Fruit fly (Drosophila melanogaster) whole organism, embryonic: ENCODE data around the gene CG13313.

Experiments used
- Asciz ChIP-seq: fragments of 200-800 bp; sonication (Bioruptor generic); optimal IDR thresholded peaks from 2 replicates; lab custom pipeline; 2017; ENCODE audit warnings: missing biosample characterization, mild to moderate bottlenecking, missing genetic modification characterization, missing genetic modification reagents
- Awh ChIP-seq: fragments of 200-800 bp; sonication (Bioruptor generic); IDR thresholded peaks from 2 replicates; pipeline ENCODE4, ENCODE4 v1.3.6; 2022; ENCODE audit warnings: missing biosample characterization, missing genetic modification characterization
- CG10209 ChIP-seq: fragments of 200-800 bp; sonication (Bioruptor generic); optimal IDR thresholded peaks from 3 replicates; lab custom pipeline; 2017; ENCODE audit warnings: missing biosample characterization, mild to moderate bottlenecking, missing genetic modification characterization, missing genetic modification reagents
- CG10462 ChIP-seq: fragments of 200-800 bp; sonication (Bioruptor generic); optimal IDR thresholded peaks from 2 replicates; lab custom pipeline; 2016; ENCODE audit warnings: missing biosample characterization, missing genetic modification characterization
- CG11085 ChIP-seq: fragments of 200-800 bp; sonication (Bioruptor generic); IDR thresholded peaks from 2 replicates; pipeline ENCODE4 v1.3.6; 2022; ENCODE audit warnings: missing biosample characterization, missing genetic modification characterization
- CG11093 ChIP-seq: fragments of 200-800 bp; sonication (Bioruptor generic); IDR thresholded peaks from 3 replicates; pipeline ENCODE4 v1.3.6; 2022; ENCODE audit warnings: missing biosample characterization, missing genetic modification characterization
- CG11695 ChIP-seq: fragments of 200-800 bp; sonication (Bioruptor generic); IDR thresholded peaks from 3 replicates; pipeline ENCODE4 v1.3.6; 2022; ENCODE audit warnings: missing biosample characterization, missing genetic modification characterization
- CG12391 ChIP-seq: fragments of 200-800 bp; sonication (Bioruptor generic); optimal IDR thresholded peaks from 3 replicates; lab custom pipeline; 2018; ENCODE audit warnings: missing biosample characterization, mild to moderate bottlenecking, missing genetic modification characterization, moderate library complexity
- CG12744 ChIP-seq: fragments of 200-800 bp; sonication (Bioruptor generic); optimal IDR thresholded peaks from 2 replicates; lab custom pipeline; 2016; ENCODE audit warnings: missing biosample characterization, missing genetic modification characterization
- CG13424 ChIP-seq: fragments of 200-800 bp; sonication (Bioruptor generic); optimal IDR thresholded peaks from 2 replicates; lab custom pipeline; 2019; ENCODE audit warnings: missing biosample characterization, mild to moderate bottlenecking, missing genetic modification characterization, moderate library complexity
- CG14710 ChIP-seq: fragments of 200-800 bp; sonication (Bioruptor generic); optimal IDR thresholded peaks from 3 replicates; lab custom pipeline; 2019; ENCODE audit warnings: missing biosample characterization, mild to moderate bottlenecking, missing genetic modification characterization, moderate library complexity
- CG15601 ChIP-seq: fragments of 200-800 bp; sonication (Bioruptor generic); optimal IDR thresholded peaks from 3 replicates; lab custom pipeline; 2019; ENCODE audit warnings: missing biosample characterization, mild to moderate bottlenecking, missing genetic modification characterization, moderate library complexity
- CG17361 ChIP-seq: fragments of 200-800 bp; sonication (Bioruptor generic); IDR thresholded peaks from 3 replicates; pipeline ENCODE4 v1.3.6; 2022; ENCODE audit warnings: missing biosample characterization, missing genetic modification characterization
- CG31365 ChIP-seq: fragments of 200-800 bp; sonication (Bioruptor generic); optimal IDR thresholded peaks from 2 replicates; lab custom pipeline; 2018; ENCODE audit warnings: missing biosample characterization, mild to moderate bottlenecking, missing genetic modification characterization
- CG4730 ChIP-seq: fragments of 200-800 bp; sonication (Bioruptor generic); IDR thresholded peaks from 2 replicates; pipeline ENCODE4 v1.3.6; 2022; ENCODE audit warnings: missing biosample characterization, missing genetic modification characterization
- CG6791 ChIP-seq: fragments of 200-800 bp; sonication (Bioruptor generic); IDR thresholded peaks from 3 replicates; pipeline ENCODE4 v1.3.6; 2022; ENCODE audit warnings: missing biosample characterization, missing genetic modification characterization; ENCODE audit not compliant: partially characterized antibody
- CG7372 ChIP-seq: fragments of 200-800 bp; sonication (Bioruptor generic); IDR thresholded peaks from 2 replicates; pipeline ENCODE4 v1.3.6; 2022; ENCODE audit warnings: missing biosample characterization, missing genetic modification characterization
- CG7556 ChIP-seq: fragments of 200-800 bp; sonication (Bioruptor generic); optimal IDR thresholded peaks from 2 replicates; lab custom pipeline; 2017; ENCODE audit warnings: missing biosample characterization, mild to moderate bottlenecking, missing genetic modification characterization
- CG7928 ChIP-seq: fragments of 200-800 bp; sonication (Bioruptor generic); optimal IDR thresholded peaks from 2 replicates; lab custom pipeline; 2017; ENCODE audit warnings: missing biosample characterization, mild to moderate bottlenecking, missing genetic modification characterization
- CG8359 ChIP-seq: fragments of 200-800 bp; sonication (Bioruptor generic); optimal IDR thresholded peaks from 2 replicates; lab custom pipeline; 2017; ENCODE audit warnings: missing biosample characterization, mild to moderate bottlenecking, missing genetic modification characterization, borderline replicate concordance
- CG8478 ChIP-seq: fragments of >200 bp; optimal IDR thresholded peaks from 2 replicates; lab custom pipeline; 2018
- CTCF ChIP-seq: fragments of 200-800 bp; sonication (Bioruptor generic); optimal IDR thresholded peaks from 2 replicates; lab custom pipeline; 2017; ENCODE audit warnings: missing biosample characterization, mild to moderate bottlenecking, missing genetic modification characterization, moderate library complexity
- D19A ChIP-seq: fragments of 200-800 bp; optimal IDR thresholded peaks from 3 replicates; lab custom pipeline; 2019; ENCODE audit warnings: missing biosample characterization, mild to moderate bottlenecking, missing genetic modification characterization, moderate library complexity
- D19B ChIP-seq: fragments of 200-800 bp; sonication (Bioruptor generic); optimal IDR thresholded peaks from 2 replicates; lab custom pipeline; 2017; ENCODE audit warnings: missing biosample characterization, mild to moderate bottlenecking, missing genetic modification characterization
- Dip2 ChIP-seq: fragments of 200-800 bp; sonication (Bioruptor generic); IDR thresholded peaks from 2 replicates; pipeline ENCODE4 v1.3.6; 2022; ENCODE audit warnings: missing biosample characterization, missing genetic modification characterization
- E2f1 ChIP-seq: fragments of 200-800 bp; sonication (Bioruptor generic); IDR thresholded peaks from 2 replicates; pipeline ENCODE4 v1.3.6; 2022; ENCODE audit warnings: missing biosample characterization, missing genetic modification characterization
- ERR ChIP-seq: fragments of 200-800 bp; sonication (Bioruptor generic); optimal IDR thresholded peaks from 2 replicates; lab custom pipeline; 2016; ENCODE audit warnings: missing biosample characterization, missing genetic modification characterization
- Elba2 ChIP-seq: fragments of 200-800 bp; sonication (Bioruptor generic); optimal IDR thresholded peaks from 3 replicates; lab custom pipeline; 2016; ENCODE audit warnings: missing biosample characterization, missing genetic modification characterization
- Fer2 ChIP-seq: fragments of 200-800 bp; sonication (Bioruptor generic); optimal IDR thresholded peaks from 2 replicates; lab custom pipeline; 2018; ENCODE audit warnings: missing biosample characterization, mild to moderate bottlenecking, missing genetic modification characterization, moderate library complexity
- Gug ChIP-seq: fragments of 200-800 bp; sonication (Bioruptor generic); IDR thresholded peaks from 4 replicates; pipeline ENCODE4 v1.3.6; 2022; ENCODE audit warnings: missing biosample characterization, missing genetic modification characterization
- Mrtf ChIP-seq: fragments of 200-800 bp; sonication (Bioruptor generic); IDR thresholded peaks from 3 replicates; pipeline ENCODE4 v1.3.6; 2022; ENCODE audit warnings: missing biosample characterization, missing genetic modification characterization
- NK7.1 ChIP-seq: fragments of 200-800 bp; sonication (Bioruptor generic); optimal IDR thresholded peaks from 3 replicates; lab custom pipeline; 2016; ENCODE audit warnings: missing biosample characterization, missing genetic modification characterization
- Pdp1 ChIP-seq, 2 experiments: fragments of 200-800 bp; sonication (Bioruptor generic); optimal IDR thresholded peaks; 3 replicates each; lab custom pipeline; 2016; ENCODE audit warnings: missing biosample characterization in 2 of 2, missing genetic modification characterization in 2 of 2, mild to moderate bottlenecking in 1 of 2, moderate library complexity in 1 of 2
- Xbp1 ChIP-seq: fragments of 200-800 bp; sonication (Bioruptor generic); optimal IDR thresholded peaks from 3 replicates; lab custom pipeline; 2016; ENCODE audit warnings: missing biosample characterization, mild to moderate bottlenecking, missing genetic modification characterization
- bigmax ChIP-seq: fragments of 200-800 bp; sonication (Bioruptor generic); optimal IDR thresholded peaks from 2 replicates; lab custom pipeline; 2018; ENCODE audit warnings: missing biosample characterization, mild to moderate bottlenecking, missing genetic modification characterization
- danr ChIP-seq: fragments of 200-800 bp; sonication (Bioruptor generic); IDR thresholded peaks from 2 replicates; pipeline ENCODE4 v1.3.6; 2022; ENCODE audit warnings: missing biosample characterization, missing genetic modification characterization
- ewg ChIP-seq: fragments of 200-800 bp; sonication (Bioruptor generic); optimal IDR thresholded peaks from 3 replicates; lab custom pipeline; 2017; ENCODE audit warnings: mild to moderate bottlenecking, missing biosample characterization, missing genetic modification reagents, missing genetic modification characterization
- fd64A ChIP-seq: fragments of 200-800 bp; sonication (Bioruptor generic); optimal IDR thresholded peaks from 3 replicates; lab custom pipeline; 2018; ENCODE audit warnings: missing biosample characterization, mild to moderate bottlenecking, missing genetic modification characterization
- gcm ChIP-seq: fragments of 200-800 bp; sonication (Bioruptor generic); optimal IDR thresholded peaks from 2 replicates; lab custom pipeline; 2019; ENCODE audit warnings: missing biosample characterization, mild to moderate bottlenecking, missing genetic modification characterization, moderate library complexity
- ham ChIP-seq: fragments of 200-800 bp; sonication (Bioruptor generic); IDR thresholded peaks from 2 replicates; pipeline ENCODE4 v1.3.6; 2022; ENCODE audit warnings: missing biosample characterization, missing genetic modification characterization
- klu ChIP-seq: fragments of 200-800 bp; sonication (Bioruptor generic); IDR thresholded peaks from 2 replicates; pipeline ENCODE4 v1.3.6; 2022; ENCODE audit warnings: missing biosample characterization, missing genetic modification characterization
- lola ChIP-seq, 3 experiments: fragments of >200 bp in 2 of 3; fragments of 200-800 bp in 1 of 3; sonication (Bioruptor generic) in 1 of 3; optimal IDR thresholded peaks; 2 replicates each; lab custom pipeline; 2017 to 2019; ENCODE audit warnings: missing biosample characterization in 3 of 3, missing genetic modification characterization in 3 of 3, mild to moderate bottlenecking in 1 of 3, moderate library complexity in 1 of 3
- lov ChIP-seq, 2 experiments: fragments of 200-800 bp in 1 of 2; fragments of >200 bp in 1 of 2; sonication (Bioruptor generic) in 1 of 2; IDR thresholded peaks in 1 of 2; optimal IDR thresholded peaks in 1 of 2; 2 replicates in 1 of 2; 3 replicates in 1 of 2; pipeline versions ENCODE4 v1.3.6 to Lab custom; 2017 to 2022; ENCODE audit warnings: missing biosample characterization in 1 of 2, missing genetic modification characterization in 1 of 2
- odd ChIP-seq: fragments of 200-800 bp; sonication (Bioruptor generic); optimal IDR thresholded peaks from 2 replicates; lab custom pipeline; 2017; ENCODE audit warnings: missing biosample characterization, mild to moderate bottlenecking, missing genetic modification characterization
- repo ChIP-seq: fragments of 200-800 bp; sonication (Bioruptor generic); optimal IDR thresholded peaks from 2 replicates; lab custom pipeline; 2016; ENCODE audit warnings: missing biosample characterization, missing genetic modification characterization
- sens ChIP-seq: fragments of 200-800 bp; sonication (Bioruptor generic); peaks from one replicate; lab custom pipeline; 2016; ENCODE audit warnings: missing biosample characterization, missing genetic modification characterization
- seq ChIP-seq: fragments of 200-800 bp; sonication (Bioruptor generic); IDR thresholded peaks from 2 replicates; pipeline ENCODE4 v1.3.6; 2022; ENCODE audit warnings: missing biosample characterization, missing genetic modification characterization
- slp2 ChIP-seq: fragments of 200-800 bp; sonication (Bioruptor generic); optimal IDR thresholded peaks from 2 replicates; lab custom pipeline; 2016; ENCODE audit warnings: missing biosample characterization, missing genetic modification characterization
- trem ChIP-seq: fragments of 200-800 bp; optimal IDR thresholded peaks from 3 replicates; lab custom pipeline; 2019; ENCODE audit warnings: missing biosample characterization, mild to moderate bottlenecking, missing genetic modification characterization, moderate library complexity
- wdn ChIP-seq: fragments of 200-800 bp; sonication (Bioruptor generic); IDR thresholded peaks from 2 replicates; pipeline ENCODE4 v1.3.6; 2022; ENCODE audit warnings: missing biosample characterization, missing genetic modification characterization

The CG13313 gene

dm6 chr3L:8996173-8996767 is 37.6 kb downstream of the CG13313 start (continued):
- TF ChIP-seq fd64A (no peak), sens (GFP tag; lab: Kevin White, UChicago) (peak; percentile 93), gcm (GFP tag; lab: Kevin White, UChicago) (no peak), CG13424 (peak; percentile 60), ham (GFP tag; lab: Robert Waterston, UW) (no peak), CG7928 (GFP tag; lab: Kevin White, UChicago) (no peak), CG12391 (tag; lab: Kevin White, UChicago) (peak; percentile 75), repo (no peak), trem (peak; percentile 44), wdn (peak; percentile 28; the same call in 1 of the 2 replicates), klu (GFP tag; lab: Robert Waterston, UW) (peak; percentile 26; the same call in 1 of the 2 replicates), Asciz (GFP tag; lab: Kevin White, UChicago) (peak; percentile 61), CG8359 (peak; percentile 15), CG7372 (GFP tag; lab: Robert Waterston, UW) (0 out of 2 replicates have a peak, but pooled peaks have one; percentile 11), lola (GFP tag; optimal IDR thresholded peaks at IDR 0.05; lab: Kevin White, UChicago) (peak in 1 of 3 experiments; percentile 37), CG10209 (GFP tag; lab: Kevin White, UChicago) (peak; percentile 34), Fer2 (tag; lab: Kevin White, UChicago) (no peak), Pdp1 (GFP tag; optimal IDR thresholded peaks at IDR 0.05; lab: Kevin White, UChicago) (peak; percentile 22 to 70), CG11695 (GFP tag; lab: Robert Waterston, UW) (0 out of 3 replicates have a peak, but pooled peaks have one; percentile 35), odd (GFP tag; lab: Kevin White, UChicago) (no peak), lov (optimal IDR thresholded peaks at IDR 0.05; lab: Kevin White, UChicago) (no peak), lov (GFP tag; IDR thresholded peaks at IDR 0.05; lab: Robert Waterston, UW) (peak; percentile 81), Dip2 (GFP tag; lab: Robert Waterston, UW) (no peak), CG6791 (GFP tag; lab: Robert Waterston, UW) (no peak), NK7.1 (GFP tag; lab: Kevin White, UChicago) (no peak), Awh (GFP tag; lab: Robert Waterston, UW) (no peak), CG8478 (lab: Kevin White, UChicago) (no peak), CG11093 (GFP tag; lab: Robert Waterston, UW) (peak; percentile 68; the same call in 2 of the 3 replicates), Elba2 (no peak), CG7556 (peak; percentile 30), bigmax (GFP tag; lab: Kevin White, UChicago) (no peak), ewg (GFP tag; lab: Kevin White, UChicago) (peak; percentile 58), CG31365 (tag; lab: Kevin White, UChicago) (no peak), CG17361 (GFP tag; lab: Robert Waterston, UW) (peak; percentile 65), Gug (peak; percentile 55; the same call in 2 of the 4 replicates), ERR (GFP tag; lab: Kevin White, UChicago) (no peak), danr (0 out of 2 replicates have a peak, but pooled peaks have one; percentile 9), Mrtf (GFP tag; lab: Robert Waterston, UW) (peak; percentile 52; the same call in 1 of the 3 replicates), CTCF (no peak), slp2 (GFP tag; lab: Kevin White, UChicago) (peak; percentile 40), CG11085 (0 out of 2 replicates have a peak, but pooled peaks have one; percentile 44), CG4730 (no peak), CG10462 (GFP tag; lab: Kevin White, UChicago) (no peak), CG14710 (tag; lab: Kevin White, UChicago) (peak; percentile 49), CG12744 (GFP tag; lab: Kevin White, UChicago) (peak; percentile 11), seq (GFP tag; lab: Robert Waterston, UW) (peak; percentile 57), D19A (tag; lab: Kevin White, UChicago) (peak; percentile 50), D19B (peak; percentile 19), E2f1 (peak; percentile 66), CG15601 (no peak), Xbp1 (GFP tag; lab: Kevin White, UChicago) (peak; percentile 70)
